Fruit fly (Drosophila melanogaster) whole organism, embryonic: ENCODE measurements around the gene CG4991.
A peak's percentile ranks its signal among the peaks of the same experiment; 100 is the strongest.

Experiments used
- Aef1 ChIP-seq: fragments of 200-800 bp; sonication (Bioruptor generic); IDR thresholded peaks from 3 replicates; pipeline ENCODE4 v1.3.6; 2022; ENCODE audit warnings: missing biosample characterization, missing genetic modification characterization
- Bdp1 ChIP-seq: fragments of 200-800 bp; sonication (Bioruptor generic); optimal IDR thresholded peaks from 3 replicates; lab custom pipeline; 2016; ENCODE audit warnings: missing biosample characterization, missing genetic modification characterization
- CG10366 ChIP-seq: fragments of 200-800 bp; sonication (Bioruptor generic); IDR thresholded peaks from 2 replicates; pipeline ENCODE4 v1.3.6; 2022; ENCODE audit warnings: missing biosample characterization, missing genetic modification characterization
- CG11247 ChIP-seq: fragments of 200-800 bp; sonication (Bioruptor generic); IDR thresholded peaks from 2 replicates; pipeline ENCODE4 v1.3.6; 2022; ENCODE audit warnings: missing biosample characterization, missing genetic modification characterization
- CG11723 ChIP-seq: fragments of 200-800 bp; sonication (Bioruptor generic); optimal IDR thresholded peaks from 2 replicates; lab custom pipeline; 2017; ENCODE audit warnings: missing biosample characterization, mild to moderate bottlenecking, missing genetic modification characterization
- CG12391 ChIP-seq: fragments of 200-800 bp; sonication (Bioruptor generic); optimal IDR thresholded peaks from 3 replicates; lab custom pipeline; 2018; ENCODE audit warnings: missing biosample characterization, mild to moderate bottlenecking, missing genetic modification characterization, moderate library complexity
- CG13624 ChIP-seq: fragments of 200-800 bp; sonication (Bioruptor generic); optimal IDR thresholded peaks from 2 replicates; lab custom pipeline; 2016; ENCODE audit warnings: missing biosample characterization, missing genetic modification characterization
- CG14014 ChIP-seq: fragments of 200-800 bp; sonication (Bioruptor generic); IDR thresholded peaks from 2 replicates; pipeline ENCODE4 v1.3.6; 2022; ENCODE audit warnings: missing biosample characterization, missing genetic modification characterization
- CG14860 ChIP-seq: fragments of 200-800 bp; sonication (Bioruptor generic); IDR thresholded peaks from 3 replicates; pipeline ENCODE4 v1.3.6; 2022; ENCODE audit warnings: missing biosample characterization, missing genetic modification characterization; ENCODE audit not compliant: partially characterized antibody
- CG15269 ChIP-seq: fragments of 200-800 bp; sonication (Bioruptor generic); optimal IDR thresholded peaks from 2 replicates; lab custom pipeline; 2018; ENCODE audit warnings: missing biosample characterization, mild to moderate bottlenecking, missing genetic modification characterization, moderate library complexity
- CG17359 ChIP-seq: fragments of 200-800 bp; sonication (Bioruptor generic); optimal IDR thresholded peaks from 3 replicates; lab custom pipeline; 2018; ENCODE audit warnings: missing biosample characterization, mild to moderate bottlenecking, missing genetic modification characterization, moderate library complexity
- CG17385 ChIP-seq: fragments of 200-800 bp; sonication (Bioruptor generic); optimal IDR thresholded peaks from 3 replicates; lab custom pipeline; 2018; ENCODE audit warnings: missing biosample characterization, mild to moderate bottlenecking, missing genetic modification characterization
- CG17829 ChIP-seq: fragments of 200-800 bp; optimal IDR thresholded peaks from 2 replicates; lab custom pipeline; 2019; ENCODE audit warnings: missing biosample characterization, mild to moderate bottlenecking, missing genetic modification characterization, moderate library complexity
- CG2202 ChIP-seq: fragments of 200-800 bp; sonication (Bioruptor generic); optimal IDR thresholded peaks from 2 replicates; lab custom pipeline; 2018; ENCODE audit warnings: missing biosample characterization, mild to moderate bottlenecking, missing genetic modification characterization
- CG2678 ChIP-seq: fragments of 200-800 bp; sonication (Bioruptor generic); optimal IDR thresholded peaks from 3 replicates; lab custom pipeline; 2019; ENCODE audit warnings: missing biosample characterization, mild to moderate bottlenecking, missing genetic modification characterization, moderate library complexity
- CG30431 ChIP-seq: fragments of 200-800 bp; sonication (Bioruptor generic); optimal IDR thresholded peaks from 2 replicates; lab custom pipeline; 2017; ENCODE audit warnings: missing biosample characterization, missing genetic modification characterization
- CG31388 ChIP-seq: fragments of 200-800 bp; sonication (Bioruptor generic); optimal IDR thresholded peaks from 2 replicates; lab custom pipeline; 2016; ENCODE audit warnings: missing biosample characterization, missing genetic modification characterization
- CG31441 ChIP-seq: fragments of 200-800 bp; sonication (Bioruptor generic); IDR thresholded peaks from 2 replicates; pipeline ENCODE4 v1.3.6; 2022; ENCODE audit warnings: missing biosample characterization, missing genetic modification characterization
- CG3163 ChIP-seq: fragments of 200-800 bp; sonication (Bioruptor generic); optimal IDR thresholded peaks from 3 replicates; lab custom pipeline; 2016; ENCODE audit warnings: missing biosample characterization, missing genetic modification characterization
- CG34422 ChIP-seq: fragments of 200-800 bp; sonication (Bioruptor generic); IDR thresholded peaks from 3 replicates; pipeline ENCODE4 v1.3.6; 2022; ENCODE audit warnings: missing biosample characterization, missing genetic modification characterization
- CG3726 ChIP-seq: fragments of 200-800 bp; sonication (Bioruptor generic); IDR thresholded peaks from 3 replicates; pipeline ENCODE4, ENCODE4 v1.3.6; 2022; ENCODE audit warnings: missing biosample characterization, missing genetic modification characterization
- CG4730 ChIP-seq: fragments of 200-800 bp; sonication (Bioruptor generic); IDR thresholded peaks from 2 replicates; pipeline ENCODE4 v1.3.6; 2022; ENCODE audit warnings: missing biosample characterization, missing genetic modification characterization
- CG5953 ChIP-seq: fragments of 200-800 bp; sonication (Bioruptor generic); IDR thresholded peaks from 2 replicates; pipeline ENCODE4 v1.3.6; 2022; ENCODE audit warnings: missing biosample characterization, missing genetic modification characterization
- CG7357 ChIP-seq: fragments of 200-800 bp; sonication (Bioruptor generic); IDR thresholded peaks from 3 replicates; pipeline ENCODE4 v1.3.6; 2022; ENCODE audit warnings: missing biosample characterization, missing genetic modification characterization
- CG8281 ChIP-seq: fragments of 200-800 bp; sonication (Bioruptor generic); optimal IDR thresholded peaks from 2 replicates; lab custom pipeline; 2018; ENCODE audit warnings: missing biosample characterization, mild to moderate bottlenecking, missing genetic modification characterization, moderate library complexity
- CG8359 ChIP-seq: fragments of 200-800 bp; sonication (Bioruptor generic); optimal IDR thresholded peaks from 2 replicates; lab custom pipeline; 2017; ENCODE audit warnings: missing biosample characterization, mild to moderate bottlenecking, missing genetic modification characterization, borderline replicate concordance
- Ets97D ChIP-seq: fragments of 200-800 bp; sonication (Bioruptor generic); optimal IDR thresholded peaks from 3 replicates; lab custom pipeline; 2016; ENCODE audit warnings: missing biosample characterization, missing genetic modification characterization
- Fer3 ChIP-seq: fragments of 200-800 bp; sonication (Bioruptor generic); optimal IDR thresholded peaks from 2 replicates; lab custom pipeline; 2018; ENCODE audit warnings: missing biosample characterization, mild to moderate bottlenecking, missing genetic modification characterization, moderate library complexity
- Jarid2 ChIP-seq: fragments of 200-800 bp; sonication (Bioruptor generic); optimal IDR thresholded peaks from 3 replicates; lab custom pipeline; 2017; ENCODE audit warnings: mild to moderate bottlenecking, missing biosample characterization, missing genetic modification reagents, missing genetic modification characterization
- Med ChIP-seq: fragments of 200-800 bp; sonication (Bioruptor generic); peaks from one replicate; lab custom pipeline; 2016; ENCODE audit warnings: missing biosample characterization, missing genetic modification characterization, mild to moderate bottlenecking, inconsistent platforms, moderate library complexity
- Meics ChIP-seq: fragments of 200-800 bp; sonication (Bioruptor generic); optimal IDR thresholded peaks from 2 replicates; lab custom pipeline; 2017; ENCODE audit warnings: missing biosample characterization, mild to moderate bottlenecking, missing genetic modification characterization
- Nf-YB ChIP-seq: fragments of 200-800 bp; sonication (Bioruptor generic); optimal IDR thresholded peaks from 3 replicates; lab custom pipeline; 2019; ENCODE audit warnings: missing biosample characterization, mild to moderate bottlenecking, missing genetic modification characterization, moderate library complexity
- TFAM ChIP-seq: fragments of 200-800 bp; sonication (Bioruptor generic); optimal IDR thresholded peaks from 2 replicates; lab custom pipeline; 2017; ENCODE audit warnings: missing biosample characterization, missing genetic modification characterization, inconsistent platforms
- ato ChIP-seq: fragments of 200-800 bp; sonication (Bioruptor generic); IDR thresholded peaks from 2 replicates; pipeline ENCODE4 v1.3.6; 2022; ENCODE audit warnings: missing biosample characterization, missing genetic modification characterization; ENCODE audit not compliant: partially characterized antibody
- bab2 ChIP-seq: fragments of 200-800 bp; sonication (Bioruptor generic); optimal IDR thresholded peaks from 2 replicates; lab custom pipeline; 2016; ENCODE audit warnings: missing biosample characterization, missing genetic modification characterization
- bcd ChIP-seq: fragments of 200-800 bp; sonication (Bioruptor generic); optimal IDR thresholded peaks from 2 replicates; lab custom pipeline; 2017; ENCODE audit warnings: missing biosample characterization, mild to moderate bottlenecking, missing genetic modification characterization
- danr ChIP-seq: fragments of 200-800 bp; sonication (Bioruptor generic); IDR thresholded peaks from 2 replicates; pipeline ENCODE4 v1.3.6; 2022; ENCODE audit warnings: missing biosample characterization, missing genetic modification characterization
- dimm ChIP-seq: fragments of 200-800 bp; sonication (Bioruptor generic); IDR thresholded peaks from 2 replicates; pipeline ENCODE4 v1.3.6; 2022; ENCODE audit warnings: missing biosample characterization, missing genetic modification characterization
- fd102C ChIP-seq: fragments of 200-800 bp; sonication (Bioruptor generic); optimal IDR thresholded peaks from 2 replicates; lab custom pipeline; 2018; ENCODE audit warnings: missing biosample characterization, mild to moderate bottlenecking, missing genetic modification characterization, moderate library complexity
- ftz-f1 ChIP-seq: fragments of 200-800 bp; sonication (Bioruptor generic); optimal IDR thresholded peaks from 2 replicates; lab custom pipeline; 2016; ENCODE audit warnings: missing biosample characterization, missing genetic modification characterization
- gfzf ChIP-seq: fragments of 200-800 bp; sonication (Bioruptor generic); optimal IDR thresholded peaks from 2 replicates; lab custom pipeline; 2016; ENCODE audit warnings: missing biosample characterization, mild to moderate bottlenecking, missing genetic modification characterization, moderate library complexity
- ham ChIP-seq: fragments of 200-800 bp; sonication (Bioruptor generic); IDR thresholded peaks from 2 replicates; pipeline ENCODE4 v1.3.6; 2022; ENCODE audit warnings: missing biosample characterization, missing genetic modification characterization
- ind ChIP-seq: fragments of 200-800 bp; sonication (Bioruptor generic); optimal IDR thresholded peaks from 3 replicates; lab custom pipeline; 2016; ENCODE audit warnings: missing biosample characterization, missing genetic modification characterization
- nau ChIP-seq: fragments of 200-800 bp; sonication (Bioruptor generic); optimal IDR thresholded peaks from 3 replicates; lab custom pipeline; 2017; ENCODE audit warnings: missing biosample characterization, mild to moderate bottlenecking, missing genetic modification characterization, missing genetic modification reagents
- nerfin-2 ChIP-seq: fragments of 200-800 bp; sonication (Bioruptor generic); IDR thresholded peaks from 2 replicates; pipeline ENCODE4 v1.3.6; 2022; ENCODE audit warnings: missing biosample characterization, missing genetic modification characterization; ENCODE audit not compliant: partially characterized antibody
- onecut ChIP-seq: fragments of 200-800 bp; sonication (Bioruptor generic); IDR thresholded peaks from 2 replicates; pipeline ENCODE4 v1.3.6; 2022; ENCODE audit warnings: missing biosample characterization, missing genetic modification characterization
- otp ChIP-seq: fragments of 200-800 bp; sonication (Bioruptor generic); IDR thresholded peaks from 3 replicates; pipeline ENCODE4, ENCODE4 v1.3.6; 2022; ENCODE audit warnings: missing biosample characterization, missing genetic modification characterization
- peb ChIP-seq: fragments of 200-800 bp; sonication (Bioruptor generic); IDR thresholded peaks from 2 replicates; pipeline ENCODE4 v1.3.6; 2022; ENCODE audit warnings: missing biosample characterization, missing genetic modification characterization
- tin ChIP-seq: fragments of 200-800 bp; sonication (Bioruptor generic); optimal IDR thresholded peaks from 3 replicates; lab custom pipeline; 2016; ENCODE audit warnings: missing biosample characterization, missing genetic modification characterization
- trem ChIP-seq: fragments of 200-800 bp; optimal IDR thresholded peaks from 3 replicates; lab custom pipeline; 2019; ENCODE audit warnings: missing biosample characterization, mild to moderate bottlenecking, missing genetic modification characterization, moderate library complexity
- unc-4 ChIP-seq: fragments of 200-800 bp; sonication (Bioruptor generic); IDR thresholded peaks from 2 replicates; pipeline ENCODE4 v1.3.6; 2022; ENCODE audit warnings: missing biosample characterization, missing genetic modification characterization; ENCODE audit not compliant: partially characterized antibody
- wor ChIP-seq: fragments of 200-800 bp; sonication (Bioruptor generic); IDR thresholded peaks from 2 replicates; pipeline ENCODE4 v1.3.6; 2022; ENCODE audit warnings: missing biosample characterization, missing genetic modification characterization

Gene CG4991

dm6 chrX:17121600-17121999 is 29.9 kb downstream of the CG4991 start (continued):
- TF ChIP-seq nerfin-2 (GFP tag; lab: Robert Waterston, UW) (no peak), nau (no peak), bcd (GFP tag; lab: Kevin White, UChicago) (peak; percentile 21), CG10366 (no peak), dimm (GFP tag; lab: Robert Waterston, UW) (no peak), CG3163 (GFP tag; lab: Kevin White, UChicago) (no peak), CG8281 (tag; lab: Kevin White, UChicago) (no peak), ind (GFP tag; lab: Kevin White, UChicago) (no peak), onecut (GFP tag; lab: Robert Waterston, UW) (no peak), otp (GFP tag; lab: Robert Waterston, UW) (no peak), CG17385 (GFP tag; lab: Kevin White, UChicago) (peak; percentile 25), ftz-f1 (GFP tag; lab: Kevin White, UChicago) (no peak), ato (GFP tag; lab: Robert Waterston, UW) (no peak), CG11723 (GFP tag; lab: Kevin White, UChicago) (no peak), gfzf (GFP tag; lab: Kevin White, UChicago) (no peak), CG30431 (GFP tag; lab: Kevin White, UChicago) (no peak), CG4730 (GFP tag; lab: Robert Waterston, UW) (no peak), CG12391 (tag; lab: Kevin White, UChicago) (peak; percentile 40), Bdp1 (GFP tag; lab: Kevin White, UChicago) (no peak), fd102C (GFP tag; lab: Kevin White, UChicago) (no peak), CG2678 (tag; lab: Kevin White, UChicago) (peak; percentile 47), CG13624 (GFP tag; lab: Kevin White, UChicago) (no peak), CG34422 (GFP tag; lab: Robert Waterston, UW) (no peak), danr (GFP tag; lab: Robert Waterston, UW) (no peak), wor (GFP tag; lab: Robert Waterston, UW) (no peak), CG8359 (GFP tag; lab: Kevin White, UChicago) (no peak), CG17359 (peak; percentile 2), ham (GFP tag; lab: Robert Waterston, UW) (no peak), CG2202 (no peak), Fer3 (tag; lab: Kevin White, UChicago) (no peak), CG14860 (GFP tag; lab: Robert Waterston, UW) (no peak), Aef1 (GFP tag; lab: Robert Waterston, UW) (no peak), CG14014 (GFP tag; lab: Robert Waterston, UW) (no peak), unc-4 (no peak), trem (tag; lab: Kevin White, UChicago) (peak; percentile 14), tin (GFP tag; lab: Kevin White, UChicago) (no peak), CG11247 (GFP tag; lab: Robert Waterston, UW) (no peak), Ets97D (no peak), CG3726 (GFP tag; lab: Robert Waterston, UW) (no peak), CG31441 (GFP tag; lab: Robert Waterston, UW) (peak; percentile 36; the same call in 1 of the 2 replicates), peb (GFP tag; lab: Robert Waterston, UW) (no peak), CG17829 (tag; lab: Kevin White, UChicago) (peak; percentile 27), CG15269 (peak; percentile 51), Nf-YB (GFP tag; lab: Kevin White, UChicago) (peak; percentile 8), CG31388 (no peak), CG7357 (GFP tag; lab: Robert Waterston, UW) (no peak), bab2 (GFP tag; lab: Kevin White, UChicago) (peak; percentile 9), Jarid2 (GFP tag; lab: Kevin White, UChicago) (no peak), TFAM (GFP tag; lab: Kevin White, UChicago) (no peak), Meics (GFP tag; lab: Kevin White, UChicago) (no peak), CG5953 (GFP tag; lab: Robert Waterston, UW) (no peak), Med (GFP tag; lab: Kevin White, UChicago) (peak; percentile 79)
